Worm (Caenorhabditis elegans): ENCODE results near the gene sru-6.

sru-6 gene

ce11 chrIV:9477135-9477928 is 13.1 kb upstream of the sru-6 start, which contains the start of gene wrt-3 (continued):
- TF ChIP-seq cey-2 (tag; optimal IDR thresholded peaks at IDR 0.05; ENCODE audit: borderline replicate concordance, insufficient read depth) (no peak), lin-1 (GFP tag; IDR thresholded peaks at IDR 0.05) (no peak; the same call in none of the 2 replicates), nhr-41 (GFP tag; IDR thresholded peaks at IDR 0.05) (peak; percentile 75; the same call in 1 of the 2 replicates), nhr-28 (tag; optimal IDR thresholded peaks at IDR 0.05) (peak; percentile 13), unc-39 (tag; optimal IDR thresholded peaks at IDR 0.05) (no peak), nhr-237 (tag; optimal IDR thresholded peaks at IDR 0.05) (no peak), unc-62 (GFP tag; optimal IDR thresholded peaks at IDR 0.05 in 1 of 2) (peak in 1 of 2 experiments; percentile 82), unc-62 (tag; optimal IDR thresholded peaks at IDR 0.05) (no peak), ztf-11 (tag; optimal IDR thresholded peaks at IDR 0.05) (no peak), ceh-20 (GFP tag; IDR thresholded peaks at IDR 0.05) (no peak), lir-3 (tag; optimal IDR thresholded peaks at IDR 0.05) (peak; percentile 80), ZK546.5 (tag; optimal IDR thresholded peaks at IDR 0.05) (no peak), spr-1 (tag; optimal IDR thresholded peaks at IDR 0.05) (peak; percentile 74), mes-2 (tag; optimal IDR thresholded peaks at IDR 0.05; ENCODE audit: poor library complexity, severe bottlenecking) (no peak), zip-2 (tag; optimal IDR thresholded peaks at IDR 0.05) (no peak), nhr-10 (tag; optimal IDR thresholded peaks at IDR 0.05) (no peak), Y105C5A.15 (GFP tag; IDR thresholded peaks at IDR 0.05) (peak; percentile 94), hlh-30 (tag; optimal IDR thresholded peaks at IDR 0.05; ENCODE audit: insufficient read depth) (no peak), zfp-2 (tag; optimal IDR thresholded peaks at IDR 0.05) (peak; percentile 46), gei-8 (GFP tag; optimal IDR thresholded peaks at IDR 0.05) (peak; percentile 90), F26F4.8 (GFP tag; conservative IDR thresholded peaks at IDR 0.05) (peak; percentile 93), sdz-12 (GFP tag; optimal IDR thresholded peaks at IDR 0.05) (peak; percentile 93), R02D3.7 (tag; optimal IDR thresholded peaks at IDR 0.05) (peak; percentile 40), Y5F2A.4 (GFP tag; optimal IDR thresholded peaks at IDR 0.05) (peak; percentile 89), pqm-1 (tag; optimal IDR thresholded peaks at IDR 0.05) (no peak), ceh-62 (tag; optimal IDR thresholded peaks at IDR 0.05) (no peak), attf-4 (tag; optimal IDR thresholded peaks at IDR 0.05) (peak; percentile 58), mxl-2 (GFP tag; conservative IDR thresholded peaks at IDR 0.05) (0 out of 2 replicates have a peak, but pooled peaks have one; percentile 20), hif-1 (tag; optimal IDR thresholded peaks at IDR 0.05) (no peak), aha-1 (tag) (peak; percentile 86), ama-1 (optimal IDR thresholded peaks at IDR 0.05) (no peak), lin-38 (GFP tag; IDR thresholded peaks at IDR 0.05) (no peak), F10B5.3 (tag; optimal IDR thresholded peaks at IDR 0.05) (peak; percentile 64), saeg-2 (GFP tag; IDR thresholded peaks at IDR 0.05) (no peak; the same call in 1 of the 2 replicates), ceh-44 (GFP tag; IDR thresholded peaks at IDR 0.05) (peak; percentile 88; the same call in 1 of the 2 replicates), mdl-1 (tag; optimal IDR thresholded peaks at IDR 0.05) (no peak), daf-8 (GFP tag; IDR thresholded peaks at IDR 0.05) (no peak), madf-5 (GFP tag; IDR thresholded peaks at IDR 0.05) (peak; percentile 89 to 92), T26A8.4 (GFP tag; IDR thresholded peaks at IDR 0.05) (no peak), dve-1 (tag; optimal IDR thresholded peaks at IDR 0.05; ENCODE audit: insufficient read depth) (no peak), zip-11 (GFP tag; IDR thresholded peaks at IDR 0.05) (peak; percentile 79; the same call in 1 of the 2 replicates), madf-9 (GFP tag; conservative IDR thresholded peaks at IDR 0.05) (peak; percentile 82), ceh-28 (tag; optimal IDR thresholded peaks at IDR 0.05) (no peak), arid-1 (GFP tag; conservative IDR thresholded peaks at IDR 0.05) (peak; percentile 93), lin-13 (GFP tag; optimal IDR thresholded peaks at IDR 0.05) (no peak), fos-1 (tag; optimal IDR thresholded peaks at IDR 0.05) (no peak), hlh-11 (tag; optimal IDR thresholded peaks at IDR 0.05) (no peak), nhr-25 (tag; optimal IDR thresholded peaks at IDR 0.05; ENCODE audit: borderline replicate concordance, insufficient read depth) (no peak), tra-1 (GFP tag; IDR thresholded peaks at IDR 0.05) (peak; percentile 79), nhr-11 (tag; optimal IDR thresholded peaks at IDR 0.05) (no peak)

All from whole organism, L4 larva.